Worm (Caenorhabditis elegans) whole organism, early embryonic: ENCODE measurements around the gene mig-23.

Source experiments
- B0310.2 ChIP-seq: sonication (generic microtip); optimal IDR thresholded peaks from 2 replicates; lab custom pipeline; 2016; ENCODE audit warnings: mild to moderate bottlenecking, missing genetic modification characterization, missing compliant biosample characterization
- F13C5.2 ChIP-seq: sonication (generic microtip); optimal IDR thresholded peaks from 2 replicates; lab custom pipeline; 2017; ENCODE audit warnings: mild to moderate bottlenecking, missing genetic modification characterization, inconsistent platforms, missing compliant biosample characterization
- aly-1 ChIP-seq: sonication (generic microtip); optimal IDR thresholded peaks from 2 replicates; lab custom pipeline; 2016; ENCODE audit warnings: missing genetic modification characterization, missing compliant biosample characterization
- ama-1 ChIP-seq: fragments of 150-350 bp; optimal IDR thresholded peaks from 2 replicates; lab custom pipeline; 2014
- ceh-13 ChIP-seq: fragments of 200-800 bp; sonication (Bioruptor generic); optimal IDR thresholded peaks from 2 replicates; lab custom pipeline; 2018; ENCODE audit warnings: mild to moderate bottlenecking, missing genetic modification characterization, missing compliant biosample characterization
- ceh-36 ChIP-seq: sonication (generic microtip); optimal IDR thresholded peaks from 2 replicates; lab custom pipeline; 2016; ENCODE audit warnings: missing genetic modification characterization, inconsistent platforms, missing compliant biosample characterization
- ets-7 ChIP-seq: sonication (generic microtip); optimal IDR thresholded peaks from 2 replicates; lab custom pipeline; 2016; ENCODE audit warnings: missing genotype, missing genetic modification characterization, missing compliant biosample characterization
- flt-1 ChIP-seq: fragments of 200-800 bp; sonication (Bioruptor generic); IDR thresholded peaks from 2 replicates; pipeline ENCODE4 v1.3.6; 2022; ENCODE audit warnings: missing genetic modification characterization, missing compliant biosample characterization
- hmbx-1 ChIP-seq: sonication (generic microtip); optimal IDR thresholded peaks from 2 replicates; lab custom pipeline; 2016; ENCODE audit warnings: mild to moderate bottlenecking, missing genetic modification characterization, missing compliant biosample characterization
- hmg-4 ChIP-seq: fragments of 200-800 bp; sonication (Bioruptor generic); optimal IDR thresholded peaks from 2 replicates; lab custom pipeline; 2018; ENCODE audit warnings: mild to moderate bottlenecking, missing genetic modification characterization, missing compliant biosample characterization
- hnd-1 ChIP-seq: sonication (generic microtip); optimal IDR thresholded peaks from 2 replicates; lab custom pipeline; 2016; ENCODE audit warnings: missing genetic modification characterization, missing compliant biosample characterization
- pes-1 ChIP-seq: fragments of 200-800 bp; sonication (Bioruptor generic); IDR thresholded peaks from 2 replicates; pipeline ENCODE4 v1.3.6; 2022; ENCODE audit warnings: missing genetic modification reagents, missing genetic modification characterization, missing compliant biosample characterization
- scrt-1 ChIP-seq: fragments of 200-800 bp; sonication (Bioruptor generic); IDR thresholded peaks from 2 replicates; pipeline ENCODE4 v1.3.6; 2022; ENCODE audit warnings: missing genetic modification characterization, missing compliant biosample characterization
- sea-1 ChIP-seq: fragments of 200-800 bp; sonication (Bioruptor generic); conservative IDR thresholded peaks from 2 replicates; pipeline ENCODE4 v1.3.6; 2022; ENCODE audit warnings: missing genetic modification characterization, missing compliant biosample characterization
- tbx-11 ChIP-seq: fragments of 200-800 bp; sonication (Bioruptor generic); IDR thresholded peaks from 2 replicates; pipeline ENCODE4 v1.3.6; 2022; ENCODE audit warnings: missing genetic modification characterization, missing compliant biosample characterization
- tbx-37 ChIP-seq: fragments of 200-800 bp; sonication (Bioruptor generic); conservative IDR thresholded peaks from 2 replicates; pipeline ENCODE4 v1.3.6; 2022; ENCODE audit warnings: missing genetic modification reagents, missing genetic modification characterization, missing compliant biosample characterization
- tra-4 ChIP-seq: sonication (generic microtip); optimal IDR thresholded peaks from 2 replicates; lab custom pipeline; 2017; ENCODE audit warnings: missing genetic modification characterization, missing compliant biosample characterization

mig-23 gene

DNA sequence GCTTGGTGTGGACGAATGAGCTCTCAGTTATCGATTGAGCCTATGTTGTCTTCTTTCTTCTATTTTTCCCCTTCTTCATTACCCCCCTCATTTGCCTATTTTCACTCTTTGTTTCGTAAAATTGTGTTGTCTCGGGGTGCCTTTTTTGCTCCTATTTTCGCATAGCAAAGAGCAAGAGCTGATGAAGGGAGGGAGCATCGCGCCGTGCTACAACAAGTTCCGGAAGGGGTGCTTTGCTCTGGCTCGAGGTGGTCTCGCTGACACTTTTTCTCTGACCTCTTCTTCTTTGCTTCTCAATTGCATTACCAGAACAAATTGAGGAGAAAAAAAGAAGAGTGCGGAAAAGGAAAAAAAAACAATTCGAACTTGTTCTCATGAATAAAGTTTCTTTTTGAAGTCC is 52.7 kb downstream of the mig-23 start:
- no peak for TF ChIP-seq sea-1 (GFP tag; lab: Robert Waterston, UW)
- no peak for TF ChIP-seq hmg-4
- no peak for TF ChIP-seq ceh-13 (GFP tag; lab: Kevin White, UChicago)
- TF ChIP-seq tra-4 (tag; lab: Kevin White, UChicago) = no peak
- no peak for TF ChIP-seq tbx-11 (GFP tag; lab: Robert Waterston, UW)
- TF ChIP-seq pes-1 (GFP tag; lab: Robert Waterston, UW) = no peak
- no peak for TF ChIP-seq hmbx-1 (tag; lab: Kevin White, UChicago)
- TF ChIP-seq flt-1 (GFP tag; lab: Robert Waterston, UW) = no peak
- TF ChIP-seq B0310.2 (tag; lab: Kevin White, UChicago) = no peak
- no peak for TF ChIP-seq hnd-1
- TF ChIP-seq scrt-1 (GFP tag; lab: Robert Waterston, UW) = no peak
- TF ChIP-seq tbx-37 (GFP tag; lab: Robert Waterston, UW) = no peak
- no peak for TF ChIP-seq F13C5.2
- TF ChIP-seq aly-1 (tag; lab: Kevin White, UChicago) = no peak
- TF ChIP-seq ceh-36 (tag; lab: Kevin White, UChicago) = no peak
- no peak for TF ChIP-seq ets-7
- no peak for TF ChIP-seq ama-1 (lab: Kevin White, UChicago)
